Fruit fly (Drosophila melanogaster) S2 (cell line): ENCODE measurements around the gene CG15879.

Source experiments
- CG8478 ChIP-seq: fragments of >200 bp; optimal IDR thresholded peaks from 2 replicates; lab custom pipeline; 2018
- CTCF ChIP-seq, 2 experiments: fragments of >200 bp; optimal IDR thresholded peaks; 2 replicates each; lab custom pipeline; 2018

CG15879 gene

DNA sequence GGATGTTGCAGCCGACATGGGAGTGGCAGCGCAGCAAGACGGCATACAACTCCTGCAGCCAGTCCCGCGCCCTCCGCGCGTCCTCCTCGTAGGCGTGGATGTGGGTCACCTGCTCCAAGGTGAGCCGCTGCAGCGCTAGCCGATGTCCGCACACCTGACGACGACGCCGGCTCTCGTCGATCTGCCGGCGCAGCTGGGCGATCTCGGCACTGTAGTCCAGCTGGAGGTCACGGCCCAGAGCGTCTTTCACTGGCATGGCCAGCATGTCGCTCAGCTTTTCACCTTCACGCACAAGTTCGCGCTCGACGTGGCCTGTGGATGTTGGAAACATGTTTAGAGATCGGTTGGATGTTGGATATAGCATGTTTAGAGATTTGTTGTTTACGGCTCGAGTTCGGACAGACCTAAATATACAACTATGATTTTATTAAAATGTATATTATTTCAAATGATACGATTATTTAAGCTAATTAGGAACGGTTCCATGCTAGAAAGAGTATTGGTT lies 11.4 kb downstream of the CG15879 start:
- no peak for TF ChIP-seq CTCF (optimal IDR thresholded peaks at IDR 0.05; lab: Kevin White, UChicago)
- TF ChIP-seq CG8478 (lab: Kevin White, UChicago), result no peak

DNA sequence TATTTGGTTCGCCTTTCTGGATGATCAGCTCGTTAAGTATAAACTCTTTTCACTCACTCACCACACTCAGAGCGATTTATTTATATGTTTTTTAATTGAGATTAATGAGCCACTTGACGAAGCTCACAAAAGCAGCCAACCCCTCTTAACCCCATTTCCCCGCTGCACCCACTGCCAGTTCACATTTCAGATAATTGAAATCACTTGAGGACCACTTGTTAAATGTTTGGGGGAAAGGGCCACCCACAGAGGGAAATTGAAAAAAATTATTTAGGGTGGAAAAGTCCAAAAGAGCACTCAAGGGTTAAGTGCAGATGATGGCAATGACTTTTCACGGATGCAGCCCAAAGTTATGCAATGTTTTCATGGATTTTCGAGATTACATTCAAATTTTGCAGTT lies 16.2 kb downstream of the CG15879 start:
- no peak for TF ChIP-seq CG8478 (lab: Kevin White, UChicago)
- no peak for TF ChIP-seq CTCF (optimal IDR thresholded peaks at IDR 0.05; lab: Kevin White, UChicago)

DNA sequence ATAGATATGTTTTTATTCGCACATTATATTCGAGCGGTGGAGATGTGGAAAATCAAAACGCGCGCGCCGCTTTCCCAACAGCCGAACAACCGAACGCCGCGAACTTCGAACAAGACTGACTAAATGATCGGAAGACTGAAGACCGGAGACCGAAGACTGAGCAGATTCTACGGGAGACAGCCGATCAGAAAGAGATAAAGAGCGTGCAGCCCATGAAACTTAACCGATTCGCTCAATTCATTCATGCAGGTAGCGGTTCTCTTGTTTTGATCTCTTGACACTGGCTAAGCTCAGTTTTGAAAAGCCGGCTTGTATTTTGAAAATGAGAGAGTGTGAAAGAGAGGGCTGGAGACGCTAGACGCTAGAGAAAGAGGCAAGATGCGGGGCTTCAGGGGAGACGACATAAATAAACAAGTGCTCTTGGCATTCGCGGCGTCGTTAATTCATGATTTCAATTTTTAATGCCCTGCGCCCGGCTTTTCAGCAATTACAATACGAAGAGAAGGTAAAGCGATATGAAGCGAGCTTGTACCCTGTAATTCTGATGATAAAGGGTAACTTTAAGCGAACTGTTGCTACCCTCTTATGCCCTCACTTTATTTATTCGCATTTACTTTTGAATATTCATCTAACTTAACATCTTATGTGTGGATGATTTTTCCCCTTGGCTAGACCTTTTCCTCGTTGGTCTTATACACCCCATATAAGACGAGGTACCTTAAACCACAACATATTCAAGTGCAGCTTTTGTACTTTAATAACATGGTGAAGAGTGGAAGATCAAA lies 17.1 kb downstream of the CG15879 start, which contains the start of gene zormin:
TSS of gene zormin (minus strand) at position 113 of the 785 bp plus-strand sequence.
- no peak for TF ChIP-seq CTCF (optimal IDR thresholded peaks at IDR 0.05; lab: Kevin White, UChicago)
- no peak for TF ChIP-seq CG8478 (lab: Kevin White, UChicago)

DNA sequence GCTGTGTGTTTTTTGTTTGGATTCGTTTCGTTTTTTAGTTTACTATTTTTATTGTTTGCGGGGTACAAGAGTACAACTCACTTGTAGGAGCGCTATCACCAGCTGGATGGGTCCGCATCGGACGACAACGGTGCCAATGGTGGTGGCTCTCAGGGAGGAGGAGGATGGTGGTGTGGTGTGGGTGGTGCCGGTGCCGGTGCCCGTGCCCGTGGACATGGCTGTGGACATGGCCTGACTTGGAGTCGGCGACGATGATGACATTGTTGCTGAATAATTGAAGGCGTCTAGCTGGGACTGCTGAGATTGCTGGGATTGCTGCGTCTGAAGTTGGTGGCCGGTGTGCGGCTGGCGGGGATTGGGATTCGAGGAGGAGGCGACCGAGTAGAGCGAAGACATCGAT lies 19.2 kb downstream of the CG15879 start:
- TF ChIP-seq CTCF (optimal IDR thresholded peaks at IDR 0.05; lab: Kevin White, UChicago) (no peak), CG8478 (lab: Kevin White, UChicago) (no peak)

DNA sequence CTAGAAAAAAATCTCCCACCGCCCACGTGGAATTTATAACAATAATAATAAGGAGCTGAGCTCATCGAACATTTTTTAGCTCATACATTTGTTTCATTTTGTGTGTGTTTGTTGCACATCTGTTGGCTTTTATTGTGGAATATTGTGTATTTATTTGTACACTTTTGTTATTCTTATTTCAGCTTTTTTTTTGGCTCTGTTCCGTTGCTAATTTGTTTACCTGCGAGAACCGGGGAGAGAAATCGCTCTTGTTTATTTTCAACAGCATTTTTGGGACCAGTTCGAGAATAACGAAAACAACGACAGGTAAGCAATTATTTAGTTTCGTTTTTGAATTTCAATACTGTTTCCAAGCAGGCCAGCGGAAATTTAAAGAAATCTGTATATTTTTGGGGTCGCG lies 21.1 kb downstream of the CG15879 start:
- TF ChIP-seq CTCF (optimal IDR thresholded peaks at IDR 0.05; lab: Kevin White, UChicago) (no peak), CG8478 (lab: Kevin White, UChicago) (no peak)

DNA sequence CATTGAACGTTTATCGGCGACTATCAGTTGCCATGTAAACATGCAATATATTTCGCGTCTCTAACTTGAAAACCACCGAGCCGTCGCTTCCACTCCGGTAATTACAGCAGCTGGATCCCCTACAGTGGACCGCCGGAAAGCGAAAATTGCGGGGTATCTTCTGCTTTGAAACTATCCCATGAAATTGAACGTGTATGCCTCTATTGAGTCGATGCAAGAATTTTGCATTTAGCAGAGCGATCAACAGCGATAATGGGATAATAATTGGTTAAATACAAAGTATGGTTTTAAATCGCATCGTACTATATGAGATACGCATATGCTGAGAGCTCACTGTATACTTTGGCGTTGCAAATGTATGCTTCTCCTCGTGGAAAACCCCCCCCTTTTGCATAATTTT lies 23.9 kb downstream of the CG15879 start:
- no peak for TF ChIP-seq CG8478 (lab: Kevin White, UChicago)
- no peak for TF ChIP-seq CTCF (optimal IDR thresholded peaks at IDR 0.05; lab: Kevin White, UChicago)

DNA sequence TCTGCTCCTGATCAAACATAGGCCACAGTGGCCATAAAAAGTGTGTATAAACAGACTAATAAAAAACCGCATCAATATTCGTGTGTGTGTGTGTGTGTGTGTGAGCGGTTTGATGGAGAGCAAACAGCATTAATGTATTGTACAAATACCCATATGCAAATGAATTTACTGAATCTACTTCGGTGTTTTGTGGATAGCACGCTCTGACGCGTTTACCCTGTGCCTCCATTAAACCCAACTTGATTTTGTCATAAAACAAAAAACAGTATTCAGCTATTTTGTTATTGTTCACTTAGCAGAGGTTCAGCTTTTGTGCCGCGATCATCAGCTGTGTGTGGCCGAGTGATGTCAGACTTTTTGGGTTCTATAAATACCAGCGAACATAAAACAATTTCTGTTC lies 24.6 kb downstream of the CG15879 start:
- no peak for TF ChIP-seq CTCF (optimal IDR thresholded peaks at IDR 0.05; lab: Kevin White, UChicago)
- no peak for TF ChIP-seq CG8478 (lab: Kevin White, UChicago)

DNA sequence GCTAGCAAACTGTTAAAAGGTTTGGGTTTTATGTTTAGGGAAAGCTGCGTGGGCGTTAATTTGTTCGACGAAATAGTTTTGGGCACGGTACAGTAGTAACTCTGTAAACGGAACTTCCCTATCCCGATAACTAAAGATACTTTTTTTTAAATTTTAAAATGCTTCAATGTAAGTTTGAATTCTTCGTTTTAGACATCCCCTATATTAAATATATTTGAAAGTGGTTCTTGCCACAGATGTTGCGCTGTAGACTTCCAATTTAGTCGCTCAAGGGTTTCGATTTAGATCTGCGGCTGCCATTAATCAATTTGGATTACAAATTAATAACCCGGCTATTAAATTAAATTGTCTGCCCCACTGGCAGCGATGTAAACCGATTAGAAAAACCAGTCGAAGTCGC lies 26.5 kb downstream of the CG15879 start:
- TF ChIP-seq CTCF (optimal IDR thresholded peaks at IDR 0.05; lab: Kevin White, UChicago) (no peak), CG8478 (lab: Kevin White, UChicago) (no peak)

DNA sequence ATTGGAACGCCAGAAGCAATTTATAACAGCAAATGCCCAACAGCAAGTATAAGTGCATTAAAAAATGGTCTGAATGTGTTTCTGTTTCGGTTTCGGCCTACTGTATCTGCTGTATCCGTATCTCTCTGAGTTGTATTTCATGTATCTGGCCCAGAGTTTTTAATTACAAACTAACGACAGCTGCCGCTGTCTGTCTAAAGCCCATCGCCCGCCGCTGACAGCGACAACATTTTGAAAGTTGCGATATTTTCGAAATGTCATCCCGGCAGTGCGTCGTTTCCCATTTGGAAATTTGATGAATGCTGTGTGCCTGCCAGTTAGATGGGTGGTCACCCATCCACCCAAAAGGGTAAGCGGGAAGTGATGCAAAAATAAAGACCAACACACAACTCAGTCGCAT lies 32.5 kb downstream of the CG15879 start:
- TF ChIP-seq CG8478 (lab: Kevin White, UChicago) (no peak), CTCF (optimal IDR thresholded peaks at IDR 0.05; lab: Kevin White, UChicago) (no peak)

DNA sequence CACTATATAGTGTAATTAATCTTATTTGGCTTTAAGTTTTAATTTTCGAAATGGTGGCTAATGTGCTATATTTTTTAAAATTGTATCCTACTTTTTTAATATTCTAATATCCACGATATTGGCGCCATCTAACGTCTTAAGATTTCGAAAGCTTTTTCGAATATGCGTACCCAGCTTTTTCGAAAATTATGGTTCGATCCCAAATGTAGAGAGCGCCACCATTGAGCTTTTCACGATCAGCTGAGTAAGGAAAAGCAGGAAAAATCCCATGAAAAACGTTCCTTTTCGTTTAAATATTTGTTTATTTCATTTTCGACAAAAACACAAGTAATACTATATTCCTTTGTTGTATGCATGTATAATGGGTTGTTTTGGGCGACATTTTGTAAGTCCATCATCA lies 46.6 kb downstream of the CG15879 start:
- TF ChIP-seq CG8478 (lab: Kevin White, UChicago) (no peak), CTCF (optimal IDR thresholded peaks at IDR 0.05; lab: Kevin White, UChicago) (peak; percentile 20 to 59)

DNA sequence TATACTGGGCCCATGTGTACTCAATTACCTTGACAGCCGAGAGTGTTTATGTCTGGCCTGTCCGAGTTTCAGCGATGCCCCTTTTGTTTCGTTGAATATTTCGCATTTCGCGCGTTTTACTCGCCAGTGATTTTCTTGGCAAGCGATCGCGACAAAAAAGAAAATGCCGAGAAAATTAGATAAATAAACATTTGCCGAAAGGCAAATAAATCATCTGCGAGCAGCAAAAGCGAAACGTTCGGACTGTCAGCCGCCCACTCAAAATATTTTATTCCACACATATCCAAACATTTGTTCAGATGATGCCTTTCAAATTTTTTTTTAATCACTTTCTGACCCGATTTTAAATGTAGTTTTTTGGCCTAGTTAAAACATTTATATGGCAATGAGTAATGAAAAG lies 47.2 kb downstream of the CG15879 start:
- TF ChIP-seq CG8478 (lab: Kevin White, UChicago) (no peak), CTCF (optimal IDR thresholded peaks at IDR 0.05; lab: Kevin White, UChicago) (no peak)

DNA sequence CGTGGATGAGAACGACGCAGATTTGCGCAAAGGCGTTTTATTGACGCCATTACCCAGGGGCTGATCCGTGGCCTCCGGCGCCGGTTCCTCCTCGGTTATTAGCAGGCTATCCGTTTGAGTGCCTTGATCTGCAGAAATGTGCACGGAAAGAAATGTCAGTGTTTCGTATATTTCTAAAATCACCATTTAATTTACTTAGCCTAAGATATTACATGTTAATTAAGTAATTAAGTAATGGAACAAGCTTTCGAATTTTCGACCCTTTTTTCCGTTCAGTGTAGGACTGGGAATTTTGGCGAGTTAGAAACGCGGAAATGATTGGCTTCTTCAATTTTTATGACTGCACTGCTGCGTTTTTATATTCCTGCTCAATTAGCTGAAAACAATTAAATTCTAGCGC lies 49.9 kb downstream of the CG15879 start:
- no peak for TF ChIP-seq CTCF (optimal IDR thresholded peaks at IDR 0.05; lab: Kevin White, UChicago)
- TF ChIP-seq CG8478 (lab: Kevin White, UChicago), result no peak

DNA sequence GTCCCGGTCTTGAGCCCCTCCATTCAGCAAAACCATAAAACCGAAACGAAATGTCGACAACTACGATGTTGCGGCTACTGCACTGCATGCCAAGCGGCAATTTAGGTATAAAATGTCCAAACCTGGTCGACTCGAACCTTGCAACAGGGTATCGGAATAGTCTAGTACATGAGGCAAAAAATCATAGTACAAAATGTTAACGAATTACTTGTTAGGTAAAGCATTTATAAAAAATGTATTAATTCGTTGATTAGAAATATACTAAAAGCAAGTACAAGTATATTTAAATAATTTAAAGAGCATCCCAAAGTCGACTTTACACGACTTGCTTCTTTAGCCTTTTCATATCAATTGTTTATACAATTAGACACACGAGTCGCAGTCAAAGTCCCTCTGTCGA lies 50.9 kb downstream of the CG15879 start:
- TF ChIP-seq CTCF (optimal IDR thresholded peaks at IDR 0.05; lab: Kevin White, UChicago) (no peak), CG8478 (lab: Kevin White, UChicago) (no peak)
